Worm (Caenorhabditis elegans) whole organism, L2 larva: ENCODE results near the gene nhr-208.

Source experiments
- lin-39 ChIP-seq: fragments of 150-350 bp; optimal IDR thresholded peaks from 2 replicates; lab custom pipeline; 2014; ENCODE audit warnings: missing biosample characterization, missing genetic modification reagents, missing genetic modification characterization
- nhr-237 ChIP-seq: fragments of 150-350 bp; optimal IDR thresholded peaks from 2 replicates; lab custom pipeline; 2014; ENCODE audit warnings: missing biosample characterization, missing genetic modification characterization
- nhr-6 ChIP-seq: fragments of 150-350 bp; optimal IDR thresholded peaks from 2 replicates; lab custom pipeline; 2014; ENCODE audit warnings: missing biosample characterization, missing genetic modification characterization
- unc-62 ChIP-seq: fragments of 150-350 bp; optimal IDR thresholded peaks from 2 replicates; lab custom pipeline; 2014; ENCODE audit warnings: missing biosample characterization, missing genetic modification reagents, missing genetic modification characterization
- ztf-4 ChIP-seq: fragments of 150-350 bp; optimal IDR thresholded peaks from 2 replicates; lab custom pipeline; 2014; ENCODE audit warnings: missing biosample characterization, missing genetic modification characterization

DNA sequence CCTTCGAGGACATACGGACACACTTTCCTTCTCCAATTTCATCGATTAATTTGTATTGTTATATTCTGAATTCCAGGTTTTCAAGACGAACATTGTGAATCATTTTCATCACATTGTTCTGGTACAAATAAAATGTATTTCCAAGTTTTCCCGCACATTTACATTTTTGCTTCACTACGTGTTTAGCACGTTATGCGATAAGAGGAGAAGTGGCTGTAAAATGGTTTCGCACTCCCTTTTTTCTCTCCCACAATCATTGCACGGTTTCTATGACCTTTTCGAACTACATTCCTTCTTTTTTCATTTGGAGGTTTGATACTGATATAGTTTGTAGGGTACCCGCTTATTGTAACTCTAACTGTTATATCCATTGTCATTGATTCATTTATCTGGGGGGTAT lies 19.6 kb downstream of the nhr-208 start:
- TF ChIP-seq nhr-6 (tag; lab: Kevin White, UChicago) (no peak), unc-62 (GFP tag; lab: Kevin White, UChicago) (no peak), nhr-237 (tag; lab: Kevin White, UChicago) (no peak), ztf-4 (tag; lab: Kevin White, UChicago) (no peak), lin-39 (tag; lab: Kevin White, UChicago) (no peak)
